Fruit fly (Drosophila melanogaster): ENCODE measurements around the gene CG42376.
A peak's percentile ranks its signal among the peaks of the same experiment; 100 is the strongest.

Gene CG42376

DNA sequence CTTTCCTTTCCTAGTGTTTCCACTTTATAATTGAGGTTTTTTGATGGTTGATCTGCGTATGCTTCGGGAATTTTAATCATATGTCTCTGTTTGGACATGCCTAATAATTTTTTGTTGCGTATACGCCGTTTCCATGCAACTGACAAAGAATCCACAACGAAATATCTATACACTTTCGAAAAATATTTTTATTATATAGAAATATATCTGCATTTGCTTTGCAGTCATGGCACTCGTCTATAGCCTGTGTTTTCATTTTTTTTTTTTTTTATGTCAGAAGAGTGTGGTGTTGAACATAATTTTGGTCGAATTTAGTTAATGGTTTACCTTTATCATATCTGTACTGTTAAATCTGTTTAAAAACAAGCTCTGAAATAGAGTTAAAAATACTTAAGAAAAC is 8.2 kb downstream of the CG42376 start (continued):
- TF ChIP-seq Tbp (GFP tag; optimal IDR thresholded peaks at IDR 0.05) (no peak), pb (GFP tag; optimal IDR thresholded peaks at IDR 0.05) (no peak), CG15601 (tag; optimal IDR thresholded peaks at IDR 0.05) (no peak)

- no peak for TF ChIP-seq exex (tag; optimal IDR thresholded peaks at IDR 0.05)
- peak; percentile 25 for TF ChIP-seq CG10979 (tag; optimal IDR thresholded peaks at IDR 0.05)
- TF ChIP-seq CG10267 (tag; optimal IDR thresholded peaks at IDR 0.05): peak; percentile 16
- no peak for TF ChIP-seq mld (GFP tag; IDR thresholded peaks at IDR 0.05; ENCODE audit: partially characterized antibody)
- peak; percentile 25 for TF ChIP-seq sqz (GFP tag; optimal IDR thresholded peaks at IDR 0.05)
- TF ChIP-seq CG12391 (tag; optimal IDR thresholded peaks at IDR 0.05): peak; percentile 31
- TF ChIP-seq NK7.1 (GFP tag; optimal IDR thresholded peaks at IDR 0.05): no peak
- peak; percentile 33 for TF ChIP-seq CG13424 (tag; optimal IDR thresholded peaks at IDR 0.05)
- TF ChIP-seq dmrt99B (tag; optimal IDR thresholded peaks at IDR 0.05): peak; percentile 29
- TF ChIP-seq row (GFP tag; IDR thresholded peaks at IDR 0.05): peak; percentile 60; the same call in 1 of the 3 replicates
- peak in 1 of 2 experiments; percentile 29 for TF ChIP-seq dpn (GFP tag; optimal IDR thresholded peaks at IDR 0.05)
- peak; percentile 88 for TF ChIP-seq sens (GFP tag)
- TF ChIP-seq ci (GFP tag; IDR thresholded peaks at IDR 0.05): peak; percentile 58; the same call in 1 of the 3 replicates
- peak; percentile 24 for TF ChIP-seq CG30403 (GFP tag; optimal IDR thresholded peaks at IDR 0.05)
- TF ChIP-seq CG15601 (tag; optimal IDR thresholded peaks at IDR 0.05): peak; percentile 1
- TF ChIP-seq Xrp1 (GFP tag; IDR thresholded peaks at IDR 0.05): peak; percentile 57; the same call in 1 of the 2 replicates
- TF ChIP-seq bab2 (GFP tag; optimal IDR thresholded peaks at IDR 0.05): no peak
- peak; percentile 8 for TF ChIP-seq CG12659 (GFP tag; optimal IDR thresholded peaks at IDR 0.05)
- peak; percentile 46 for TF ChIP-seq sd (tag; optimal IDR thresholded peaks at IDR 0.05)
- peak; percentile 17 for TF ChIP-seq Oli (tag; optimal IDR thresholded peaks at IDR 0.05)
- TF ChIP-seq dysf (GFP tag; IDR thresholded peaks at IDR 0.05): peak; percentile 61; the same call in 1 of the 3 replicates
- TF ChIP-seq CG2120 (GFP tag; optimal IDR thresholded peaks at IDR 0.05): peak; percentile 25
- peak; percentile 32 for TF ChIP-seq Vsx1 (GFP tag; optimal IDR thresholded peaks at IDR 0.05)
- TF ChIP-seq sob (GFP tag; IDR thresholded peaks at IDR 0.05): 0 out of 2 replicates have a peak, but pooled peaks have one; percentile 24
- peak; percentile 64; the same call in 1 of the 2 replicates for TF ChIP-seq CG32532 (GFP tag; IDR thresholded peaks at IDR 0.05)
- no peak for TF ChIP-seq prd (optimal IDR thresholded peaks at IDR 0.05)
- TF ChIP-seq prd (GFP tag; IDR thresholded peaks at IDR 0.05): peak; percentile 41; the same call in 1 of the 3 replicates
- TF ChIP-seq CG31388 (GFP tag; optimal IDR thresholded peaks at IDR 0.05): no peak
- no peak for TF ChIP-seq hkb (optimal IDR thresholded peaks at IDR 0.05)
- peak; percentile 67; the same call in 1 of the 2 replicates for TF ChIP-seq hkb (GFP tag; IDR thresholded peaks at IDR 0.05)
- peak; percentile 6 for TF ChIP-seq caup (GFP tag; optimal IDR thresholded peaks at IDR 0.05; ENCODE audit: severe bottlenecking)
- TF ChIP-seq CG10654 (GFP tag; optimal IDR thresholded peaks at IDR 0.05): no peak
- TF ChIP-seq gem (tag; optimal IDR thresholded peaks at IDR 0.05): peak; percentile 54
- TF ChIP-seq toy (GFP tag; IDR thresholded peaks at IDR 0.05): no peak
- no peak for TF ChIP-seq Hsf (GFP tag; optimal IDR thresholded peaks at IDR 0.05)
- 0 out of 2 replicates have a peak, but pooled peaks have one; percentile 17 for TF ChIP-seq vvl (GFP tag; IDR thresholded peaks at IDR 0.05)
- peak; percentile 16 for TF ChIP-seq CG6254 (GFP tag; optimal IDR thresholded peaks at IDR 0.05)
- TF ChIP-seq lilli (GFP tag; optimal IDR thresholded peaks at IDR 0.05): no peak
- peak; percentile 46 for TF ChIP-seq lab (GFP tag; optimal IDR thresholded peaks at IDR 0.05)
- TF ChIP-seq HmgD (GFP tag; optimal IDR thresholded peaks at IDR 0.05): no peak
- TF ChIP-seq CG10147 (GFP tag; optimal IDR thresholded peaks at IDR 0.05): no peak
- no peak for TF ChIP-seq gfzf (GFP tag; optimal IDR thresholded peaks at IDR 0.05)
- TF ChIP-seq CG2712 (tag; optimal IDR thresholded peaks at IDR 0.05): peak; percentile 46
- TF ChIP-seq abd-A (tag; optimal IDR thresholded peaks at IDR 0.05): peak; percentile 41
- TF ChIP-seq CG10274 (GFP tag; optimal IDR thresholded peaks at IDR 0.05): no peak
These were observed 9.2 kb downstream of the CG42376 start, which contains the start of gene CG13377 for dm6 chrX:263728-264344. Gene CG13377 (minus strand): TSS chrX:263999.

All from whole organism, embryonic.